Worm (Caenorhabditis elegans): Measurements from ENCODE around the gene Y39A3CL.4.

Gene Y39A3CL.4

ce11 chrIII:1777969-1778368 lies at the start of gene Y39A3CL.4:
Gene Y39A3CL.4, minus strand, starts transcription at chrIII:1778069.
- TF ChIP-seq mab-5 (tag; optimal IDR thresholded peaks at IDR 0.05) (no peak), pha-4 (tag; optimal IDR thresholded peaks at IDR 0.05) (no peak), bed-3 (GFP tag; optimal IDR thresholded peaks at IDR 0.05) (no peak), cnd-1 (tag; optimal IDR thresholded peaks at IDR 0.05) (no peak), lin-32 (GFP tag; optimal IDR thresholded peaks at IDR 0.05) (no peak), zip-8 (tag; optimal IDR thresholded peaks at IDR 0.05) (no peak), nhr-28 (tag; optimal IDR thresholded peaks at IDR 0.05) (no peak), snpc-4 (tag; optimal IDR thresholded peaks at IDR 0.05) (no peak), unc-62 (GFP tag; optimal IDR thresholded peaks at IDR 0.05) (no peak), tbx-8 (GFP tag; optimal IDR thresholded peaks at IDR 0.05) (no peak)

- TF ChIP-seq lsy-2 (tag; optimal IDR thresholded peaks at IDR 0.05) (no peak), ceh-43 (GFP tag; optimal IDR thresholded peaks at IDR 0.05) (peak; percentile 60), nhr-237 (tag; optimal IDR thresholded peaks at IDR 0.05) (no peak), zip-8 (tag; optimal IDR thresholded peaks at IDR 0.05) (no peak), ztf-11 (tag; optimal IDR thresholded peaks at IDR 0.05) (peak; percentile 26), mab-5 (tag; optimal IDR thresholded peaks at IDR 0.05) (no peak), bed-3 (GFP tag; optimal IDR thresholded peaks at IDR 0.05) (peak; percentile 48), elt-1 (tag; optimal IDR thresholded peaks at IDR 0.05; ENCODE audit: borderline replicate concordance, insufficient read depth) (no peak), M03D4.4 (tag; optimal IDR thresholded peaks at IDR 0.05) (peak; percentile 77), unc-62 (GFP tag; optimal IDR thresholded peaks at IDR 0.05) (no peak), ham-2 (GFP tag; optimal IDR thresholded peaks at IDR 0.05) (no peak), cnd-1 (tag; optimal IDR thresholded peaks at IDR 0.05) (peak; percentile 45), pha-4 (tag; optimal IDR thresholded peaks at IDR 0.05) (no peak), nhr-12 (tag; optimal IDR thresholded peaks at IDR 0.05) (peak; percentile 58), lin-32 (GFP tag; optimal IDR thresholded peaks at IDR 0.05) (peak; percentile 22), mls-2 (tag; optimal IDR thresholded peaks at IDR 0.05) (peak; percentile 66), snpc-4 (tag; optimal IDR thresholded peaks at IDR 0.05) (no peak), nhr-28 (tag; optimal IDR thresholded peaks at IDR 0.05) (no peak), mep-1 (tag; optimal IDR thresholded peaks at IDR 0.05) (peak; percentile 23), hlh-1 (tag; optimal IDR thresholded peaks at IDR 0.05) (peak; percentile 44), nhr-76 (tag; optimal IDR thresholded peaks at IDR 0.05) (no peak), flh-1 (GFP tag; optimal IDR thresholded peaks at IDR 0.05) (peak; percentile 56), sptf-1 (tag; optimal IDR thresholded peaks at IDR 0.05) (peak; percentile 86), lin-13 (tag; optimal IDR thresholded peaks at IDR 0.05) (no peak), ceh-83 (GFP tag; optimal IDR thresholded peaks at IDR 0.05) (peak; percentile 81), ces-1 (GFP tag; optimal IDR thresholded peaks at IDR 0.05) (peak; percentile 15), sem-2 (GFP tag; optimal IDR thresholded peaks at IDR 0.05) (peak; percentile 57), unc-120 (tag; optimal IDR thresholded peaks at IDR 0.05; ENCODE audit: poor library complexity, severe bottlenecking) (peak; percentile 36), unc-39 (tag; optimal IDR thresholded peaks at IDR 0.05) (no peak), drap-1 (GFP tag; optimal IDR thresholded peaks at IDR 0.05) (peak; percentile 36), tbx-8 (GFP tag; optimal IDR thresholded peaks at IDR 0.05) (peak; percentile 27), nhr-2 (tag; optimal IDR thresholded peaks at IDR 0.05) (peak; percentile 2), ceh-39 (tag; optimal IDR thresholded peaks at IDR 0.05) (no peak), blmp-1 (tag; optimal IDR thresholded peaks at IDR 0.05) (no peak), elt-3 (tag; optimal IDR thresholded peaks at IDR 0.05) (no peak)
Observed at ce11 chrIII:1824264-1824922, 46.5 kb upstream of the Y39A3CL.4 start, which contains the start of the genes pvf-1 and Y39A3CL.7. Gene pvf-1, minus strand, starts transcription at chrIII:1824314. Gene Y39A3CL.7, plus strand, starts transcription at chrIII:1824919.

DNA sequence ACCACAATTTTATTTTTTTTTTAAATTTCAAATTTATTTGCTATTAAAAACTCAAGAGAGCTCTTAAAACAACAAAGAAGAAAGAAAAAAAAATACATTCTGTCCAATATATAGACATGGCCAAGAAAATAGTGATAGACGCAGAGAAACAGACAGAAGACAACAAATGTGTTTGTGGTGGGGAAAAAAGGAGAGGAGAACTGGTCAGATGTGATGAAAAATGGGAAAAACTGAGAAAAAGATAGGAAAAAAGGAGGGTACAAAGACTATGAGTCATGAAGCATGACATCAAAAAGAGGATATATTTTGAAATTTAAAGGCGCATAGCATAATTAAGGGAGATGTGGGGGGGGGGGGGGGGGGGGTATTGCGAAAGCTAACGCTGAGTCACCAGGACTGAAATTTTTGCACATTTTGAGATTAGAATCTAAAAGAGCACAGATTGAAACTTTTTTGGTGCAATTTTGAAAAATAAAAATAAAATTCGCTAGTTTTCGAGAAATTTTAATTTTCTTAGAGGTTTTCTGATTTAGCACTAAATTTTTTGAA lies 41.3 kb upstream of the Y39A3CL.4 start:
- TF ChIP-seq sptf-1 (tag; optimal IDR thresholded peaks at IDR 0.05) (peak; percentile 19), ces-1 (GFP tag; optimal IDR thresholded peaks at IDR 0.05) (peak; percentile 3), unc-120 (tag; optimal IDR thresholded peaks at IDR 0.05; ENCODE audit: poor library complexity, severe bottlenecking) (peak; percentile 8), nhr-12 (tag; optimal IDR thresholded peaks at IDR 0.05) (no peak), M03D4.4 (tag; optimal IDR thresholded peaks at IDR 0.05) (no peak)

All from whole organism, mixed stage, embryonic.